Fruit fly (Drosophila melanogaster) whole organism, embryonic: Measurements from ENCODE around the gene Mybbp1A.

Experiments
- Abd-B ChIP-seq: fragments of 200-800 bp; sonication (Bioruptor generic); optimal IDR thresholded peaks from 2 replicates; lab custom pipeline; 2018; ENCODE audit warnings: missing biosample characterization, mild to moderate bottlenecking, missing genetic modification characterization, moderate library complexity
- Ada2b ChIP-seq: fragments of 200-800 bp; sonication (Bioruptor generic); IDR thresholded peaks from 2 replicates; pipeline ENCODE4 v1.3.6; 2022; ENCODE audit warnings: missing biosample characterization, missing genetic modification characterization
- CG10274 ChIP-seq: fragments of 200-800 bp; sonication (Bioruptor generic); optimal IDR thresholded peaks from 3 replicates; lab custom pipeline; 2017; ENCODE audit warnings: missing biosample characterization, mild to moderate bottlenecking, missing genetic modification characterization
- CG10366 ChIP-seq: fragments of 200-800 bp; sonication (Bioruptor generic); IDR thresholded peaks from 2 replicates; pipeline ENCODE4 v1.3.6; 2022; ENCODE audit warnings: missing biosample characterization, missing genetic modification characterization
- CG10462 ChIP-seq: fragments of 200-800 bp; sonication (Bioruptor generic); optimal IDR thresholded peaks from 2 replicates; lab custom pipeline; 2016; ENCODE audit warnings: missing biosample characterization, missing genetic modification characterization
- CG10543 ChIP-seq: fragments of 200-800 bp; sonication (Bioruptor generic); optimal IDR thresholded peaks from 3 replicates; lab custom pipeline; 2017; ENCODE audit warnings: missing biosample characterization, mild to moderate bottlenecking, missing genetic modification characterization, moderate library complexity
- CG10565 ChIP-seq: fragments of 200-800 bp; sonication (Bioruptor generic); optimal IDR thresholded peaks from 3 replicates; lab custom pipeline; 2016; ENCODE audit warnings: missing biosample characterization, mild to moderate bottlenecking, missing genetic modification characterization
- CG12071 ChIP-seq: fragments of 200-800 bp; sonication (Bioruptor generic); optimal IDR thresholded peaks from 3 replicates; lab custom pipeline; 2018; ENCODE audit warnings: missing biosample characterization, mild to moderate bottlenecking, missing genetic modification characterization
- CG12659 ChIP-seq: fragments of 200-800 bp; sonication (Bioruptor generic); optimal IDR thresholded peaks from 3 replicates; lab custom pipeline; 2017; ENCODE audit warnings: mild to moderate bottlenecking, missing biosample characterization, missing genetic modification reagents, missing genetic modification characterization
- CG12942 ChIP-seq: fragments of 200-800 bp; sonication (Bioruptor generic); optimal IDR thresholded peaks from 3 replicates; lab custom pipeline; 2016; ENCODE audit warnings: missing biosample characterization, missing genetic modification characterization
- CG13894 ChIP-seq: fragments of 200-800 bp; sonication (Bioruptor generic); optimal IDR thresholded peaks from 3 replicates; lab custom pipeline; 2018; ENCODE audit warnings: missing biosample characterization, mild to moderate bottlenecking, missing genetic modification characterization, moderate library complexity
- CG14014 ChIP-seq: fragments of 200-800 bp; sonication (Bioruptor generic); IDR thresholded peaks from 2 replicates; pipeline ENCODE4 v1.3.6; 2022; ENCODE audit warnings: missing biosample characterization, missing genetic modification characterization
- CG17612 ChIP-seq: fragments of 200-800 bp; sonication (Bioruptor generic); IDR thresholded peaks from 2 replicates; pipeline ENCODE4 v1.3.6; 2022; ENCODE audit warnings: missing biosample characterization, missing genetic modification characterization
- CG2116 ChIP-seq: fragments of 200-800 bp; sonication (Bioruptor generic); optimal IDR thresholded peaks from 3 replicates; lab custom pipeline; 2018; ENCODE audit warnings: missing biosample characterization, mild to moderate bottlenecking, missing genetic modification characterization
- CG2129 ChIP-seq: fragments of 200-800 bp; sonication (Bioruptor generic); IDR thresholded peaks from 2 replicates; pipeline ENCODE4 v1.3.6; 2022; ENCODE audit warnings: missing biosample characterization, missing genetic modification characterization; ENCODE audit not compliant: partially characterized antibody
- CG2678 ChIP-seq: fragments of 200-800 bp; sonication (Bioruptor generic); optimal IDR thresholded peaks from 3 replicates; lab custom pipeline; 2019; ENCODE audit warnings: missing biosample characterization, mild to moderate bottlenecking, missing genetic modification characterization, moderate library complexity
- CG31388 ChIP-seq: fragments of 200-800 bp; sonication (Bioruptor generic); optimal IDR thresholded peaks from 2 replicates; lab custom pipeline; 2016; ENCODE audit warnings: missing biosample characterization, missing genetic modification characterization
- CG31441 ChIP-seq: fragments of 200-800 bp; sonication (Bioruptor generic); IDR thresholded peaks from 2 replicates; pipeline ENCODE4 v1.3.6; 2022; ENCODE audit warnings: missing biosample characterization, missing genetic modification characterization
- CG3163 ChIP-seq: fragments of 200-800 bp; sonication (Bioruptor generic); optimal IDR thresholded peaks from 3 replicates; lab custom pipeline; 2016; ENCODE audit warnings: missing biosample characterization, missing genetic modification characterization
- CG33213 ChIP-seq: fragments of 200-800 bp; sonication (Bioruptor generic); optimal IDR thresholded peaks from 3 replicates; lab custom pipeline; 2016; ENCODE audit warnings: missing biosample characterization, missing genetic modification characterization
- CG3847 ChIP-seq: fragments of 200-800 bp; sonication (Bioruptor generic); IDR thresholded peaks from 2 replicates; pipeline ENCODE4 v1.3.6; 2022; ENCODE audit warnings: missing biosample characterization, missing genetic modification characterization
- CG9609 ChIP-seq: fragments of 200-800 bp; sonication (Bioruptor generic); optimal IDR thresholded peaks from 3 replicates; lab custom pipeline; 2016; ENCODE audit warnings: missing biosample characterization, missing genetic modification characterization
- Drgx ChIP-seq: fragments of 200-800 bp; sonication (Bioruptor generic); IDR thresholded peaks from 2 replicates; pipeline ENCODE4 v1.3.6; 2022; ENCODE audit warnings: missing biosample characterization, missing genetic modification characterization
- GATAe ChIP-seq: fragments of 200-800 bp; sonication (Bioruptor generic); conservative IDR thresholded peaks from 2 replicates; pipeline ENCODE4 v1.3.6; 2022; ENCODE audit warnings: missing biosample characterization, missing genetic modification characterization
- HLH4C ChIP-seq: fragments of 200-800 bp; sonication (Bioruptor generic); IDR thresholded peaks from 3 replicates; pipeline ENCODE4 v1.3.6; 2022; ENCODE audit warnings: missing biosample characterization, missing genetic modification characterization; ENCODE audit not compliant: partially characterized antibody
- HLH54F ChIP-seq: fragments of 200-800 bp; sonication (Bioruptor generic); optimal IDR thresholded peaks from 3 replicates; lab custom pipeline; 2016; ENCODE audit warnings: missing biosample characterization, missing genetic modification characterization
- HmgD ChIP-seq: fragments of 200-800 bp; sonication (Bioruptor generic); optimal IDR thresholded peaks from 3 replicates; lab custom pipeline; 2016; ENCODE audit warnings: missing biosample characterization, missing genetic modification characterization
- NFAT ChIP-seq: fragments of 200-800 bp; sonication (Bioruptor generic); IDR thresholded peaks from 2 replicates; pipeline ENCODE4 v1.3.6; 2022; ENCODE audit warnings: missing biosample characterization, missing genetic modification characterization
- Nf-YB ChIP-seq: fragments of 200-800 bp; sonication (Bioruptor generic); optimal IDR thresholded peaks from 3 replicates; lab custom pipeline; 2019; ENCODE audit warnings: missing biosample characterization, mild to moderate bottlenecking, missing genetic modification characterization, moderate library complexity
- Nf-YC ChIP-seq: fragments of 200-800 bp; optimal IDR thresholded peaks from 3 replicates; lab custom pipeline; 2019; ENCODE audit warnings: missing biosample characterization, mild to moderate bottlenecking, missing genetic modification characterization, moderate library complexity
- Oaz ChIP-seq: fragments of 200-800 bp; sonication (Bioruptor generic); IDR thresholded peaks from 2 replicates; pipeline ENCODE4 v1.3.6; 2022; ENCODE audit warnings: missing biosample characterization, missing genetic modification characterization
- Opbp ChIP-seq: fragments of 200-800 bp; sonication (Bioruptor generic); IDR thresholded peaks from 3 replicates; pipeline ENCODE4 v1.3.6; 2022; ENCODE audit warnings: missing biosample characterization, missing genetic modification characterization; ENCODE audit not compliant: partially characterized antibody
- Six4 ChIP-seq: fragments of 200-800 bp; sonication (Bioruptor generic); optimal IDR thresholded peaks from 2 replicates; lab custom pipeline; 2016; ENCODE audit warnings: missing biosample characterization, missing genetic modification characterization
- Sry-β ChIP-seq: fragments of 200-800 bp; sonication (Bioruptor generic); optimal IDR thresholded peaks from 2 replicates; lab custom pipeline; 2018; ENCODE audit warnings: missing biosample characterization, mild to moderate bottlenecking, missing genetic modification characterization, moderate library complexity
- Taf1 ChIP-seq: fragments of 200-800 bp; sonication (Bioruptor generic); IDR thresholded peaks from 2 replicates; pipeline ENCODE4 v1.3.6; 2022; ENCODE audit warnings: missing biosample characterization, missing genetic modification characterization
- Tbp ChIP-seq: fragments of >200 bp; optimal IDR thresholded peaks from 2 replicates; lab custom pipeline; 2018; ENCODE audit warnings: missing biosample characterization, missing genetic modification characterization
- Trl ChIP-seq, 3 experiments: fragments of >200 bp in 2 of 3; fragments of 200-800 bp in 1 of 3; sonication (Bioruptor generic) in 1 of 3; optimal IDR thresholded peaks; 2 replicates in 1 of 3; 3 replicates in 2 of 3; lab custom pipeline; 2016 to 2017; ENCODE audit warnings: missing biosample characterization in 1 of 3, missing genetic modification characterization in 1 of 3
- Xbp1 ChIP-seq: fragments of 200-800 bp; sonication (Bioruptor generic); optimal IDR thresholded peaks from 3 replicates; lab custom pipeline; 2016; ENCODE audit warnings: missing biosample characterization, mild to moderate bottlenecking, missing genetic modification characterization
- Xrp1 ChIP-seq: fragments of 200-800 bp; sonication (Bioruptor generic); IDR thresholded peaks from 2 replicates; pipeline ENCODE4 v1.3.6; 2022; ENCODE audit warnings: missing biosample characterization, missing genetic modification characterization
- ci ChIP-seq: fragments of 200-800 bp; sonication (Bioruptor generic); IDR thresholded peaks from 3 replicates; pipeline ENCODE4 v1.3.6; 2022; ENCODE audit warnings: missing biosample characterization, missing genetic modification characterization
- da ChIP-seq: fragments of 200-800 bp; sonication (Bioruptor generic); optimal IDR thresholded peaks from 2 replicates; lab custom pipeline; 2016; ENCODE audit warnings: missing biosample characterization, missing genetic modification characterization
- grau ChIP-seq: fragments of 200-800 bp; optimal IDR thresholded peaks from 3 replicates; lab custom pipeline; 2019; ENCODE audit warnings: missing biosample characterization, mild to moderate bottlenecking, missing genetic modification characterization, moderate library complexity
- gsb-n ChIP-seq: fragments of 200-800 bp; sonication (Bioruptor generic); optimal IDR thresholded peaks from 3 replicates; lab custom pipeline; 2018; ENCODE audit warnings: missing biosample characterization, mild to moderate bottlenecking, missing genetic modification characterization
- hbn ChIP-seq: fragments of 200-800 bp; sonication (Bioruptor generic); IDR thresholded peaks from 2 replicates; pipeline ENCODE4 v1.3.6; 2022; ENCODE audit warnings: missing biosample characterization, missing genetic modification characterization; ENCODE audit not compliant: partially characterized antibody
- lilli ChIP-seq: fragments of 200-800 bp; sonication (Bioruptor generic); optimal IDR thresholded peaks from 3 replicates; lab custom pipeline; 2016; ENCODE audit warnings: missing biosample characterization, missing genetic modification characterization
- nerfin-2 ChIP-seq: fragments of 200-800 bp; sonication (Bioruptor generic); IDR thresholded peaks from 2 replicates; pipeline ENCODE4 v1.3.6; 2022; ENCODE audit warnings: missing biosample characterization, missing genetic modification characterization; ENCODE audit not compliant: partially characterized antibody
- nom ChIP-seq: fragments of 200-800 bp; sonication (Bioruptor generic); optimal IDR thresholded peaks from 2 replicates; lab custom pipeline; 2017; ENCODE audit warnings: missing biosample characterization, missing genetic modification characterization, mild to moderate bottlenecking, moderate library complexity, missing genetic modification reagents
- sens ChIP-seq: fragments of 200-800 bp; sonication (Bioruptor generic); peaks from one replicate; lab custom pipeline; 2016; ENCODE audit warnings: missing biosample characterization, missing genetic modification characterization
- stc ChIP-seq: fragments of 200-800 bp; sonication (Bioruptor generic); IDR thresholded peaks from 2 replicates; pipeline ENCODE4 v1.3.6; 2022; ENCODE audit warnings: missing biosample characterization, missing genetic modification characterization
- tap ChIP-seq: fragments of 200-800 bp; optimal IDR thresholded peaks from 3 replicates; lab custom pipeline; 2019; ENCODE audit warnings: missing biosample characterization, mild to moderate bottlenecking, missing genetic modification characterization, moderate library complexity
- toy ChIP-seq: fragments of 200-800 bp; sonication (Bioruptor generic); IDR thresholded peaks from 2 replicates; pipeline ENCODE4 v1.3.6; 2022; ENCODE audit warnings: missing biosample characterization, missing genetic modification characterization
- vfl ChIP-seq: fragments of 200-800 bp; sonication (Bioruptor generic); optimal IDR thresholded peaks from 2 replicates; lab custom pipeline; 2016; ENCODE audit warnings: missing biosample characterization, missing genetic modification characterization

The Mybbp1A gene

DNA sequence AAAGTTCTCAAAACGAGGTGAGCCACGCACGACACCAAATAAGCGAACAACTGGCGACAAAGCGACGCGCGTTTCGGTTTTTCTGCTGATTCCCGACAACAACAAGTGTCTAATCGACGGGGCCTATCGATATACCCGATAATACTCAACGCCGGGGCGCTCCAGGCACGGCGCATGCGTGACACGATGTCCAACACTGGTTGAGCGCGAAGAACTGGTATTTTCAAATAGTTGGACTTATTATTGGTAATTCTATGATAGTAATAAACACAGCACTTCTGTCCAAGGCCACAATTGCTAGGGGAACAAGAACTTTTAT, 12.1 kb upstream of the Mybbp1A start (continued):
- peak; percentile 29 for TF ChIP-seq CG13894 (tag; lab: Kevin White, UChicago)
- no peak for TF ChIP-seq stc (GFP tag; lab: Robert Waterston, UW)
- TF ChIP-seq da (GFP tag; lab: Kevin White, UChicago), result no peak
- peak; percentile 42 for TF ChIP-seq lilli (GFP tag; lab: Kevin White, UChicago)
- no peak for TF ChIP-seq Ada2b (GFP tag; lab: Robert Waterston, UW)
- TF ChIP-seq NFAT (GFP tag; lab: Robert Waterston, UW), result no peak
- TF ChIP-seq gsb-n (tag; lab: Kevin White, UChicago), result no peak
- peak; percentile 34; the same call in 1 of the 2 replicates for TF ChIP-seq CG3847
- peak; percentile 58 for TF ChIP-seq sens
- TF ChIP-seq Xbp1, result no peak
- TF ChIP-seq toy (GFP tag; lab: Robert Waterston, UW), result no peak
- TF ChIP-seq Trl (optimal IDR thresholded peaks at IDR 0.05; lab: Kevin White, UChicago), result no peak
- no peak for TF ChIP-seq Trl (GFP tag; optimal IDR thresholded peaks at IDR 0.05; lab: Kevin White, UChicago)
- TF ChIP-seq Drgx (GFP tag; lab: Robert Waterston, UW), result no peak
- TF ChIP-seq CG33213 (GFP tag; lab: Kevin White, UChicago), result no peak
- no peak for TF ChIP-seq Abd-B (GFP tag; lab: Kevin White, UChicago)
- no peak for TF ChIP-seq Oaz (GFP tag; lab: Robert Waterston, UW)
- TF ChIP-seq CG14014 (GFP tag; lab: Robert Waterston, UW), result no peak
- TF ChIP-seq CG2116 (GFP tag; lab: Kevin White, UChicago), result peak; percentile 78
- no peak for TF ChIP-seq CG31441 (GFP tag; lab: Robert Waterston, UW)
- TF ChIP-seq CG10274, result no peak
- peak; percentile 42; the same call in 1 of the 2 replicates for TF ChIP-seq nerfin-2 (GFP tag; lab: Robert Waterston, UW)
- no peak for TF ChIP-seq HLH54F (GFP tag; lab: Kevin White, UChicago)
- no peak for TF ChIP-seq Xrp1 (GFP tag; lab: Robert Waterston, UW)
- peak; percentile 76 for TF ChIP-seq hbn (GFP tag; lab: Robert Waterston, UW)
- no peak for TF ChIP-seq ci
- no peak for TF ChIP-seq Six4 (GFP tag; lab: Kevin White, UChicago)
- no peak for TF ChIP-seq CG9609 (GFP tag; lab: Kevin White, UChicago)
- no peak for TF ChIP-seq Tbp (GFP tag; lab: Kevin White, UChicago)
- peak; percentile 16 for TF ChIP-seq CG12659
- peak; percentile 33; the same call in 1 of the 2 replicates for TF ChIP-seq CG2129 (GFP tag; lab: Robert Waterston, UW)
- TF ChIP-seq CG10366 (GFP tag; lab: Robert Waterston, UW), result no peak
- no peak for TF ChIP-seq GATAe (GFP tag; lab: Robert Waterston, UW)
- no peak for TF ChIP-seq CG12942 (GFP tag; lab: Kevin White, UChicago)
- peak; percentile 19 for TF ChIP-seq HmgD (GFP tag; lab: Kevin White, UChicago)
- TF ChIP-seq Taf1 (GFP tag; lab: Robert Waterston, UW), result no peak
- TF ChIP-seq CG10543 (GFP tag; lab: Kevin White, UChicago), result no peak
- TF ChIP-seq CG10565 (GFP tag; lab: Kevin White, UChicago), result no peak
- TF ChIP-seq CG12071 (GFP tag; lab: Kevin White, UChicago), result no peak
- TF ChIP-seq HLH4C (GFP tag; lab: Robert Waterston, UW), result peak; percentile 69
- no peak for TF ChIP-seq Sry-β (GFP tag; lab: Kevin White, UChicago)
- TF ChIP-seq CG17612, result no peak
- no peak for TF ChIP-seq CG3163
- no peak for TF ChIP-seq vfl
- no peak for TF ChIP-seq nom (GFP tag; lab: Kevin White, UChicago)
- no peak for TF ChIP-seq CG31388 (GFP tag; lab: Kevin White, UChicago)
- TF ChIP-seq Opbp (GFP tag; lab: Robert Waterston, UW), result peak; percentile 87
- no peak for TF ChIP-seq tap (tag; lab: Kevin White, UChicago)
- no peak for TF ChIP-seq Nf-YC (tag; lab: Kevin White, UChicago)
- no peak for TF ChIP-seq CG2678 (tag; lab: Kevin White, UChicago)
- no peak for TF ChIP-seq CG10462 (GFP tag; lab: Kevin White, UChicago)
- no peak for TF ChIP-seq Nf-YB (GFP tag; lab: Kevin White, UChicago)
- TF ChIP-seq grau (tag; lab: Kevin White, UChicago), result no peak
